Worm (Caenorhabditis elegans) whole organism, L4/young adult: Measurements from ENCODE around the gene nhr-5.

ENCODE experiments used
- W03F9.2 ChIP-seq: fragments of 150-350 bp; optimal IDR thresholded peaks from 2 replicates; lab custom pipeline; 2014; ENCODE audit warnings: missing biosample characterization, missing genetic modification characterization
- dao-5 ChIP-seq: sonication (generic microtip); optimal IDR thresholded peaks from 2 replicates; lab custom pipeline; 2016; ENCODE audit warnings: missing genotype, missing genetic modification characterization, moderate library complexity, missing compliant biosample characterization
- him-1 ChIP-seq: sonication (generic microtip); optimal IDR thresholded peaks from 2 replicates; lab custom pipeline; 2016; ENCODE audit warnings: missing genotype, missing genetic modification reagents, missing genetic modification characterization, missing compliant biosample characterization

DNA sequence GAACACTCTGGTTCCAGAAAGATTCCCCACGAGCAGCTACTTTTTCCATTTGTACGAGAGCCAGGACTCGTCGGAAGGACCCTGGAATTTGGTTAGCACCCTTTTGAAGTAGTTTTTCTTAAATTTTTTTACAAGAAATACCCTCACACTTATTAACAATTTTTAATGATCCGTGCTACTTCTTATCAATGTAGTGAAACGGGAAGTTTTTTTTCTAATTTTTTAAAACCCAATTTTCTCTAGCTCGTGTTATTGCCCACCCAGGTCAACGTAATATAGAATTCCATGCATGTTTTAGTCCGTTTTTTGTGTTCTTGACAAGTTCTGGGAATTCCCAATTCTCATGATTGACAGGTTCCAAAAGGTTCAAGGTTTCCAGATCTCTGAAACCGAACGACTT is 38.2 kb upstream of the nhr-5 start:
- TF ChIP-seq W03F9.2 (tag; lab: Kevin White, UChicago) = no peak
- TF ChIP-seq dao-5 = no peak
- TF ChIP-seq him-1 (tag; lab: Kevin White, UChicago) = no peak
